Fruit fly (Drosophila melanogaster) whole organism, pupa: ENCODE measurements around the gene CG31928.

ENCODE experiments used
- CG12605 ChIP-seq: fragments of 200-800 bp; sonication (Bioruptor generic); IDR thresholded peaks from 2 replicates; pipeline ENCODE4 v1.3.6; 2022; ENCODE audit warnings: missing biosample characterization, missing genetic modification characterization
- CG13204 ChIP-seq: fragments of 200-800 bp; sonication (Bioruptor generic); optimal IDR thresholded peaks from 2 replicates; lab custom pipeline; 2018; ENCODE audit warnings: missing biosample characterization, mild to moderate bottlenecking, missing genetic modification characterization, moderate library complexity
- CG14655 ChIP-seq: fragments of 200-800 bp; sonication (Bioruptor generic); optimal IDR thresholded peaks from 3 replicates; lab custom pipeline; 2017; ENCODE audit warnings: mild to moderate bottlenecking, missing biosample characterization, missing genetic modification reagents, missing genetic modification characterization
- CG32121 ChIP-seq: fragments of 200-800 bp; sonication (Bioruptor generic); IDR thresholded peaks from 2 replicates; pipeline ENCODE4 v1.3.6; 2022; ENCODE audit warnings: missing biosample characterization, missing genetic modification characterization
- CG34367 ChIP-seq: fragments of 200-800 bp; sonication (Bioruptor generic); optimal IDR thresholded peaks from 2 replicates; lab custom pipeline; 2018; ENCODE audit warnings: missing biosample characterization, mild to moderate bottlenecking, missing genetic modification characterization
- CG8301 ChIP-seq: fragments of 200-800 bp; sonication (Bioruptor generic); optimal IDR thresholded peaks from 2 replicates; lab custom pipeline; 2018; ENCODE audit warnings: missing biosample characterization, mild to moderate bottlenecking, missing genetic modification characterization
- EcR ChIP-seq: fragments of 200-800 bp; sonication (Bioruptor generic); optimal IDR thresholded peaks from 3 replicates; lab custom pipeline; 2019; ENCODE audit warnings: missing biosample characterization, missing genetic modification characterization, mild to moderate bottlenecking, moderate library complexity, missing genetic modification reagents
- gl ChIP-seq: fragments of 200-800 bp; sonication (Bioruptor generic); optimal IDR thresholded peaks from 2 replicates; lab custom pipeline; 2018; ENCODE audit warnings: missing biosample characterization, mild to moderate bottlenecking, missing genetic modification characterization

DNA sequence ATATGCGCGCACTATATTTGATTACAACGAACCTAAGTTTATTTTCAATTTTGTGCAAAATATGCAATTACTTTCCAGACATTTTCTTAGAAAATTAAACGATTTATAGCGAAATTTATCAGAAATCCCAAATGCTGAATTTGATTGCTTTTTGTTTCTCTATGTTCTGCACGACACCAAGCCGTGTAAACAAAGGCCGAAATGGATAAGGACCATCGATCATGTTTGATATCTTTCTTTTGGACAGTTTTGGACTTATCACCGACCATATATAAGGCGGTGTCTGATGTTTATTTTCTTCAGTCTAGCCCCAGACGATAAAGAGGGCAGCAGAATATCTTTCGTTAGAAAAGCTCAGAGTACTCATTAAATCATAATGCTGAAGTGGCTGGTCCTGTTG, 1.7 kb downstream of the CG31928 start, which contains the start of gene CG33128:
- TF ChIP-seq CG34367 (tag; lab: Kevin White, UChicago) (no peak), CG13204 (GFP tag; lab: Kevin White, UChicago) (no peak), gl (tag; lab: Kevin White, UChicago) (no peak), CG14655 (GFP tag; lab: Kevin White, UChicago) (no peak), CG32121 (GFP tag; lab: Robert Waterston, UW) (no peak), CG8301 (tag; lab: Kevin White, UChicago) (no peak), EcR (GFP tag; lab: Kevin White, UChicago) (no peak), CG12605 (GFP tag; lab: Robert Waterston, UW) (no peak)
